Worm (Caenorhabditis elegans): Measurements from ENCODE around the gene srxa-11.

- TF ChIP-seq nhr-237 (tag; optimal IDR thresholded peaks at IDR 0.05) (no peak), zag-1 (tag; optimal IDR thresholded peaks at IDR 0.05) (no peak), blmp-1 (tag; optimal IDR thresholded peaks at IDR 0.05; ENCODE audit: insufficient read depth) (no peak), elt-1 (tag; optimal IDR thresholded peaks at IDR 0.05) (no peak), unc-39 (tag; optimal IDR thresholded peaks at IDR 0.05) (no peak), ZK546.5 (tag; optimal IDR thresholded peaks at IDR 0.05) (no peak), nhr-11 (tag; optimal IDR thresholded peaks at IDR 0.05) (no peak), unc-62 (GFP tag; optimal IDR thresholded peaks at IDR 0.05) (no peak), egl-27 (tag; optimal IDR thresholded peaks at IDR 0.05) (no peak)
These were observed 15.1 kb upstream of the srxa-11 start, which contains the start of gene C06B3.6 for ce11 chrV:13908916-13909176.

All from whole organism, L2 larva.